Worm (Caenorhabditis elegans) whole organism, dauer: ENCODE results near the gene T15B7.1.

Experiments
- unc-62 ChIP-seq: sonication (generic microtip); optimal IDR thresholded peaks from 2 replicates; lab custom pipeline; 2017; ENCODE audit warnings: missing biosample characterization, missing genetic modification reagents, missing genetic modification characterization

T15B7.1 gene

DNA sequence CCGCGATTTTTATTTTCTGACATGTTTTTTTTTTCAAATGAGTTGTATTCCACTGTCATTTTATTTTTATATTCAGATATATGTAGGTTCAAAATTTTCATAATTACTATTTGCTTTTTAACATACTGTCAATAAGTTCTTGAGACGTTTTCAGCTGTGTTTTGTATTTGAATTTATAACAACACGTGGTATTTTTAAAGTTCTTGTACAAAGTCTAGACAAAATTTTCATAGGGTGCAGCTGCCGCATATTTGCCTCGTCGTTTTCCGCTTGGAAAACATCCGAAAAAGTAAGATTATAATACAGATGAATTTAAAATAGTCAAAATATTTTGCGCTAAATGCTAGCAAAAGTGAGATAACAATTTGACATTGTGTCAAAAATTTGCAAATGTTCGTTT is 13.8 kb upstream of the T15B7.1 start, which contains the start of gene dmsr-15:
Gene dmsr-15 (minus strand): TSS at position 101 of the 400 bp plus-strand sequence.
- TF ChIP-seq unc-62 (GFP tag; lab: Kevin White, UChicago) = no peak

DNA sequence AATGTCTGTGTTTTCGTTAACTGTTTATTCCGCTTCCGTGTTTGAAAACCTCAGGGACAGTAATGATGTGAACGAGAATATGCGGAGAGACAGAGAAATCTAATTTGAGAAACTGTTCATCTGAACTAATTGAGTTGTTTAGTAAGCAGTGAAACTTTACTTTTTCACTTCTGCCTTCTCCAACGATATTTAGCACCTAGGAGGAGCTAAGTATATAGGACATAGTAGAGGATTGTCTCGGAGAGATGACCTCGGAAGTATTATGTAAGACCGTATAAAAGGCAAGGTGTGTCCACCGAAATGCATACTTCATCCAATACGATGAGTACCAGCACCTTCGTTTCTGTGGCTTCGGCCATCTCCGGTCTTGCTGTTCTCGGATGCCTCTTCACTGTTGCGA is 13.1 kb upstream of the T15B7.1 start, which contains the start of gene col-141:
Gene col-141 (plus strand): TSS at position 301 of the 400 bp plus-strand sequence.
- no peak for TF ChIP-seq unc-62 (GFP tag; lab: Kevin White, UChicago)

DNA sequence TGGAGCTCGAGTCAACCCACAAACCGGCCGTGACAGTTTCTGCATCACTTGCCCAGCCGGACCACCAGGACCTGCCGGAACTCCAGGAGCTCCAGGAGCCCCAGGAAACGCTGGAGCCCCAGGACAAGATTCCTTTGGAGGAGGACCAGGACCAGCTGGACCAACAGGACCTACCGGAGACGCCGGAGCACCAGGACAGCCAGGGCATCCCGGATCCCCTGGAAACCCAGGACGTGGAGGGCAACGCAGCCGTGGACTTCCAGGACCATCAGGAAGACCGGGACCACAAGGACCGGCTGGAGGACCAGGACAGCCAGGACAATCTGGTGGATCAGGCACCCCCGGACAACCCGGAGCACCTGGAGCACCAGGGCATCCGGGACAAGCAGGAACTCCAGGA is 12.5 kb upstream of the T15B7.1 start:
- TF ChIP-seq unc-62 (GFP tag; lab: Kevin White, UChicago) = no peak

DNA sequence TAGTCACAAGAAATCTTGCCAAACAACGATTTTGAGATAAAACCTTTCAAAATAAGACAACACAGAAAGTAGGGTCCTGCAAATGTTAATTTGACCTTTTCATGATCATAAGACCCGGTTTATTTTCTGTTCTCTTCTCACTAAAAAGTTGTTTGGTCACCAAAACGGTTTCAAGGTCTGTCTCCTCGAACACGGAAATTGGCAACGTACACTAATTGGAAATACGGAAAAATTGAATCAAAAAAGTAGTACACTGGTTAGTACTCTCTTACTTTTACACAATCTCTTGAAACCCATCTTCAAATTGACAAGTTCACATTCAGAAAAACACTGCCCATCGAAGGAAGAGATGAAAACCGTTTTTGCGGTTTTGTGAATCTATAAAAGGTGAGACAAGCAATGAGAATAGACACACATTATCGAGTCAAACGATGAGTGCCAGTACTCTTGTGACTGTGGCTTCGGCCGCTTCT is 11.7 kb upstream of the T15B7.1 start, which contains the start of gene col-142:
Gene col-142 (plus strand): TSS at position 423 of the 473 bp plus-strand sequence.
- TF ChIP-seq unc-62 (GFP tag; lab: Kevin White, UChicago) = no peak

- no peak for TF ChIP-seq unc-62 (GFP tag; lab: Kevin White, UChicago)
These were observed 11.0 kb upstream of the T15B7.1 start for ce11 chrV:6831539-6831938.

ce11 chrV:6835242-6835641 is 7.3 kb upstream of the T15B7.1 start, which contains the start of the genes T15B7.14 and col-143:
T15B7.14 (minus strand) TSS chrV:6835342.
col-143 (plus strand) TSS chrV:6835635.
- TF ChIP-seq unc-62 (GFP tag; lab: Kevin White, UChicago) = no peak

DNA sequence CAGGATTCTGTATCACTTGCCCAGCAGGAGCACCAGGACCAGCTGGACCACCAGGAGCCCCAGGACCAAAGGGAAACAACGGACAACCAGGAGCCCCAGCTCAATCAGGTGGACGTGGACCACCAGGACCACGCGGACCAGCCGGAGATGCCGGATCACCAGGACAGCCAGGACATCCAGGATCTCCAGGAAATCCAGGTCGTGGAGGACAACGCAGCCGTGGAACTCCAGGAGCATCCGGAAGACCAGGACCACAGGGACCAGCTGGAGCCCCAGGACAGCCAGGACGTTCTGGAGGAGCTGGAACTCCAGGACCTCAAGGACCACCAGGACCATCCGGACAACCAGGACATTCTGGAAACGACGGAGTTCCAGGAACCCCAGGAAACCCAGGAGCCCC is 6.5 kb upstream of the T15B7.1 start:
- TF ChIP-seq unc-62 (GFP tag; lab: Kevin White, UChicago) = no peak

- TF ChIP-seq unc-62 (GFP tag; lab: Kevin White, UChicago) = no peak
These were observed 3.9 kb upstream of the T15B7.1 start, which contains the start of gene T15B7.15 for ce11 chrV:6838599-6838998. T15B7.15 (minus strand) TSS chrV:6838665.

- TF ChIP-seq unc-62 (GFP tag; lab: Kevin White, UChicago) = no peak
These were observed 3.5 kb upstream of the T15B7.1 start, which contains the start of gene hpo-8 for ce11 chrV:6839008-6839407. hpo-8 (plus strand) TSS chrV:6839289.

DNA sequence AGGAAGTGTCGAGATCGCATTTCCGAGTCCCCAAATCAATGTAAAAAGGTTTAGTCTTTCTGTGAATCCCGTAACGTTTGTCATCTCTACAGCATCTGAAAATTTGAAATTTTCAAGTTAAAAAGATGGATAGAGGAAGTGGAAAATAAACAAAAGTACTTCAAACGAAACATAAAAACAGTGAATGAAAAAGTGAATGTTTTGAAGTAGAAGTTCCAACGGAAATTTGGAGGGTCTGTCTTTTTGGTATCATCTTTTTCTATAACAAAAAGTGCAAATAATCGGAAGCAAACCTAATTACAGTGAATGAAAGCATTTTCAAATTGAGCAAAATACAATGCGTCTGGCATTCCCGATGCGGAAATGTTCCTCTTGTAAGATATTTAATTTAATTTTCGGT is 4.0 kb downstream of the T15B7.1 start, which contains the start of gene lgc-54:
Gene lgc-54 (minus strand): TSS at position 101 of the 400 bp plus-strand sequence.
- TF ChIP-seq unc-62 (GFP tag; lab: Kevin White, UChicago) = no peak

DNA sequence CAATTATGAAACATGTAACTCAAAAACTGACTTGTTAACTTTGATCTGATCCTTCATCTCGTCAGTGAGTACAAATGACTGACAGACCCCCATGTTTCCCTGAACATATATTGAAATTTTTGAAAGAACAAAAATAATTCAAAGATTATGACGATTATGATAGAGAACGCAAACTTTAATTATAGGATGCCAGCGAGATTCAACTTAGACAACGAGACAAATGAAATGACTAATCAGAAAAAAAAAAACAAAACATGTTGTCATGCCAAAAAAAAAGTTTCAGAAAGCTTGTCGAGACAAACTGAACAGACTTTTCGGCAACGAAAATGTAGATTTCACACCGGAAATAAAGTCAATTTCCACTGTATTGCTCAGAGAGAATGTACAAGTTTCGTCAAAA is 12.2 kb downstream of the T15B7.1 start, which contains the start of gene gpa-10:
Gene gpa-10 (minus strand): TSS at position 101 of the 400 bp plus-strand sequence.
- TF ChIP-seq unc-62 (GFP tag; lab: Kevin White, UChicago) = no peak

DNA sequence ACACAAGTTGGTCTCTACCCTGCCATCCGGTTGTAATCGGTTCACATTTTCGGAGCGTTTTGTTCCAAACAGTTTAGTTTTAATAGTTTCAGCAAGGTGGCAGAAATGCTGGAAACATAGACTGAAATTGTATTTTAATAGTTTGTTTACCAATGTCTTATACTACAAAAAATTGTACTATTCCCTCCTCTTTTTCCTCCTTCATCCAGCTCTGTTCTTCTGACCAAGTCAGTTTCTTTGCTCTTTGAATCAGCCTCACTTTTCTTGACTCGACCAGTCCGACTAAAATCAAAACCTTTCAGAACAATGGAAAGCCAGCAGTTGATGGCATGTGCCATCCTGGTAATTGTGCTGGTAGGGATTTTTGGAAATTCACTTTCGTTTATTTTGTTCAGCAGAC is 27.5 kb downstream of the T15B7.1 start, which contains the start of gene frpr-18:
Gene frpr-18 (plus strand): TSS at position 301 of the 400 bp plus-strand sequence.
- no peak for TF ChIP-seq unc-62 (GFP tag; lab: Kevin White, UChicago)

- TF ChIP-seq unc-62 (GFP tag; lab: Kevin White, UChicago) = no peak
These were observed 32.2 kb downstream of the T15B7.1 start for ce11 chrV:6874735-6875134.

ce11 chrV:6875795-6876194 is 33.3 kb downstream of the T15B7.1 start:
- no peak for TF ChIP-seq unc-62 (GFP tag; lab: Kevin White, UChicago)

ce11 chrV:6876763-6877515 is 34.4 kb downstream of the T15B7.1 start:
- no peak for TF ChIP-seq unc-62 (GFP tag; lab: Kevin White, UChicago)

- no peak for TF ChIP-seq unc-62 (GFP tag; lab: Kevin White, UChicago)
These were observed 36.0 kb downstream of the T15B7.1 start for ce11 chrV:6878559-6878958.
